Fruit fly (Drosophila melanogaster) whole organism, pupa: ENCODE results near the gene PolG1.

Source experiments
- CG10348 ChIP-seq: fragments of 200-800 bp; sonication (Bioruptor generic); IDR thresholded peaks from 2 replicates; pipeline ENCODE4 v1.3.6; 2022; ENCODE audit warnings: missing biosample characterization, missing genetic modification characterization
- CG14655 ChIP-seq: fragments of 200-800 bp; sonication (Bioruptor generic); optimal IDR thresholded peaks from 3 replicates; lab custom pipeline; 2017; ENCODE audit warnings: mild to moderate bottlenecking, missing biosample characterization, missing genetic modification reagents, missing genetic modification characterization

DNA sequence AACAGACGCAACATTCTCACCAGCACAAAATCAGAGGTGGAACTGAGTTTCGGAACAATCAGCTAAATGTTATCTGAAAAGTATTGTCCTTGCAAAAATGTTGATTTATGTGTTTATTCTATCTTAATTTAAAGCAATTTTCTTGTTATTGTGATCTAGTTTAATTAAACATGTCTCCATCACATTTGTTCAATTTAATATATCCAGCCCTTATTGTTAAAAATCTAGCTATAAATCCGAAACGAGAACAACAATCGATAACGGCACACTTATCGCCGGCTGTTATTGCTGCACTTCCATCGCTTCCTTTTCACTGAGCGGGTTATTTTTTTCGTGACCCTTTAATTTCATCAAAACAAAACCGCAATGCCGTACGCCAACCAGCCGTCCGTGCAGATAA is 5.5 kb upstream of the PolG1 start, which contains the start of the genes GatC, PolG2 and Polr2C:
- TF ChIP-seq CG10348 (no peak), CG14655 (GFP tag; lab: Kevin White, UChicago) (no peak)
